Worm (Caenorhabditis elegans) whole organism, late embryonic: ENCODE results near the gene gpcp-2.

Source experiments
- C08G9.2 ChIP-seq: sonication (generic microtip); optimal IDR thresholded peaks from 2 replicates; lab custom pipeline; 2016; ENCODE audit warnings: mild to moderate bottlenecking, missing genetic modification characterization, moderate library complexity, missing compliant biosample characterization
- F13H6.1 ChIP-seq: sonication (generic microtip); optimal IDR thresholded peaks from 2 replicates; lab custom pipeline; 2016; ENCODE audit warnings: missing genetic modification characterization, missing compliant biosample characterization
- T23F11.4 ChIP-seq: fragments of 200-800 bp; sonication (Bioruptor generic); optimal IDR thresholded peaks from 2 replicates; lab custom pipeline; 2018; ENCODE audit warnings: mild to moderate bottlenecking, missing genetic modification characterization, missing compliant biosample characterization
- Y22D7AL.16 ChIP-seq: sonication (generic microtip); optimal IDR thresholded peaks from 2 replicates; lab custom pipeline; 2016; ENCODE audit warnings: missing genetic modification characterization, missing compliant biosample characterization
- ahr-1 ChIP-seq: sonication (generic microtip); optimal IDR thresholded peaks from 2 replicates; lab custom pipeline; 2016; ENCODE audit warnings: missing genetic modification characterization, missing compliant biosample characterization
- ceh-14 ChIP-seq: sonication (generic microtip); optimal IDR thresholded peaks from 2 replicates; lab custom pipeline; 2016; ENCODE audit warnings: missing genotype, missing genetic modification characterization, missing compliant biosample characterization
- ceh-19 ChIP-seq: fragments of 200-800 bp; sonication (Bioruptor generic); optimal IDR thresholded peaks from 2 replicates; lab custom pipeline; 2018; ENCODE audit warnings: mild to moderate bottlenecking, missing genetic modification characterization, missing compliant biosample characterization
- ceh-2 ChIP-seq: sonication (generic microtip); optimal IDR thresholded peaks from 2 replicates; lab custom pipeline; 2016; ENCODE audit warnings: missing genotype, missing genetic modification characterization, missing compliant biosample characterization
- ceh-22 ChIP-seq: sonication (generic microtip); optimal IDR thresholded peaks from 2 replicates; lab custom pipeline; 2017; ENCODE audit warnings: missing biosample characterization, missing genetic modification characterization
- ceh-30 ChIP-seq: fragments of 150-350 bp; optimal IDR thresholded peaks from 2 replicates; lab custom pipeline; 2014; ENCODE audit warnings: missing biosample characterization, missing genetic modification characterization
- ceh-31 ChIP-seq: sonication (generic microtip); optimal IDR thresholded peaks from 2 replicates; lab custom pipeline; 2016; ENCODE audit warnings: missing genetic modification characterization, missing compliant biosample characterization
- ceh-34 ChIP-seq: sonication (generic microtip); optimal IDR thresholded peaks from 2 replicates; lab custom pipeline; 2016; ENCODE audit warnings: mild to moderate bottlenecking, missing genetic modification characterization, missing compliant biosample characterization
- ceh-45 ChIP-seq: fragments of 200-800 bp; sonication (Bioruptor generic); IDR thresholded peaks from 2 replicates; pipeline ENCODE4 v1.3.6; 2022; ENCODE audit warnings: missing genetic modification reagents, missing genetic modification characterization, missing compliant biosample characterization
- ceh-6 ChIP-seq: fragments of 200-800 bp; sonication (Bioruptor generic); optimal IDR thresholded peaks from 2 replicates; lab custom pipeline; 2018; ENCODE audit warnings: mild to moderate bottlenecking, missing genetic modification characterization, missing compliant biosample characterization
- ceh-9 ChIP-seq: sonication (generic microtip); optimal IDR thresholded peaks from 2 replicates; lab custom pipeline; 2016; ENCODE audit warnings: mild to moderate bottlenecking, missing genetic modification characterization, inconsistent platforms, missing compliant biosample characterization
- che-1 ChIP-seq: sonication (generic microtip); optimal IDR thresholded peaks from 2 replicates; lab custom pipeline; 2016; ENCODE audit warnings: mild to moderate bottlenecking, missing genetic modification characterization, missing compliant biosample characterization
- dmd-4 ChIP-seq: sonication (generic microtip); optimal IDR thresholded peaks from 2 replicates; lab custom pipeline; 2016; ENCODE audit warnings: borderline replicate concordance, missing genetic modification characterization, missing compliant biosample characterization
- dve-1 ChIP-seq: sonication (generic microtip); optimal IDR thresholded peaks from 2 replicates; lab custom pipeline; 2017; ENCODE audit warnings: antibody characterized with exemption, mild to moderate bottlenecking, missing genetic modification characterization, missing compliant biosample characterization
- elt-2 ChIP-seq: sonication (generic microtip); optimal IDR thresholded peaks from 2 replicates; lab custom pipeline; 2016; ENCODE audit warnings: missing genetic modification reagents, missing genetic modification characterization, missing compliant biosample characterization
- fkh-10 ChIP-seq: fragments of 150-350 bp; optimal IDR thresholded peaks from 2 replicates; lab custom pipeline; 2014; ENCODE audit warnings: missing biosample characterization, missing genetic modification reagents, missing genetic modification characterization
- gmeb-2 ChIP-seq: sonication (generic microtip); optimal IDR thresholded peaks from 2 replicates; lab custom pipeline; 2016; ENCODE audit warnings: missing genetic modification characterization, inconsistent platforms, missing compliant biosample characterization
- hlh-13 ChIP-seq: fragments of 200-800 bp; sonication (Bioruptor generic); optimal IDR thresholded peaks from 2 replicates; lab custom pipeline; 2018; ENCODE audit warnings: mild to moderate bottlenecking, missing genetic modification characterization, missing compliant biosample characterization
- hlh-30 ChIP-seq: sonication (generic microtip); optimal IDR thresholded peaks from 2 replicates; lab custom pipeline; 2017; ENCODE audit warnings: antibody characterized with exemption, missing genetic modification characterization, missing compliant biosample characterization; ENCODE audit not compliant: insufficient read depth
- hlh-6 ChIP-seq: sonication (generic microtip); optimal IDR thresholded peaks from 2 replicates; lab custom pipeline; 2016; ENCODE audit warnings: missing genotype, missing genetic modification characterization, missing compliant biosample characterization
- hlh-8 ChIP-seq: sonication (generic microtip); optimal IDR thresholded peaks from 2 replicates; lab custom pipeline; 2016; ENCODE audit warnings: missing genotype, missing genetic modification characterization, missing compliant biosample characterization
- lin-11 ChIP-seq: fragments of 200-800 bp; sonication (Bioruptor generic); optimal IDR thresholded peaks from 2 replicates; lab custom pipeline; 2018; ENCODE audit warnings: mild to moderate bottlenecking, missing genetic modification characterization, missing compliant biosample characterization
- mec-3 ChIP-seq: sonication (generic microtip); optimal IDR thresholded peaks from 2 replicates; lab custom pipeline; 2016; ENCODE audit warnings: borderline replicate concordance, missing genetic modification characterization, missing compliant biosample characterization
- nfya-1 ChIP-seq: sonication (generic microtip); optimal IDR thresholded peaks from 2 replicates; lab custom pipeline; 2017; ENCODE audit warnings: missing genetic modification characterization, mild to moderate bottlenecking, missing compliant biosample characterization, antibody characterized with exemption, moderate library complexity
- npax-4 ChIP-seq: sonication (generic microtip); optimal IDR thresholded peaks from 2 replicates; lab custom pipeline; 2016; ENCODE audit warnings: missing genetic modification characterization, missing compliant biosample characterization
- pha-2 ChIP-seq: sonication (generic microtip); optimal IDR thresholded peaks from 2 replicates; lab custom pipeline; 2017; ENCODE audit warnings: mild to moderate bottlenecking, missing genetic modification characterization, missing compliant biosample characterization
- pha-4 ChIP-seq: fragments of 150-350 bp; optimal IDR thresholded peaks from 2 replicates; lab custom pipeline; 2018; ENCODE audit warnings: missing biosample characterization, missing genetic modification reagents, missing genetic modification characterization
- pros-1 ChIP-seq: fragments of 150-350 bp; optimal IDR thresholded peaks from 2 replicates; lab custom pipeline; 2014; ENCODE audit warnings: missing biosample characterization, missing genetic modification reagents, missing genetic modification characterization
- ref-2 ChIP-seq: sonication (generic microtip); optimal IDR thresholded peaks from 2 replicates; lab custom pipeline; 2016; ENCODE audit warnings: missing genetic modification characterization, missing compliant biosample characterization
- rnt-1 ChIP-seq: sonication (generic microtip); optimal IDR thresholded peaks from 2 replicates; lab custom pipeline; 2016; ENCODE audit warnings: missing genetic modification characterization, missing compliant biosample characterization
- sox-4 ChIP-seq: sonication (generic microtip); optimal IDR thresholded peaks from 2 replicates; lab custom pipeline; 2017; ENCODE audit warnings: mild to moderate bottlenecking, missing genetic modification characterization, inconsistent platforms, missing compliant biosample characterization
- syd-9 ChIP-seq: sonication (generic microtip); optimal IDR thresholded peaks from 2 replicates; lab custom pipeline; 2016; ENCODE audit warnings: mild to moderate bottlenecking, missing genetic modification characterization, moderate library complexity, missing compliant biosample characterization
- tbx-2 ChIP-seq: sonication (generic microtip); optimal IDR thresholded peaks from 2 replicates; lab custom pipeline; 2016; ENCODE audit warnings: missing genetic modification characterization, missing compliant biosample characterization
- tbx-7 ChIP-seq: sonication (generic microtip); optimal IDR thresholded peaks from 2 replicates; lab custom pipeline; 2016; ENCODE audit warnings: missing genotype, missing genetic modification characterization, missing compliant biosample characterization
- ttx-3 ChIP-seq: sonication (generic microtip); optimal IDR thresholded peaks from 2 replicates; lab custom pipeline; 2016; ENCODE audit warnings: missing genetic modification reagents, missing genetic modification characterization, missing compliant biosample characterization
- unc-42 ChIP-seq: sonication (generic microtip); optimal IDR thresholded peaks from 2 replicates; lab custom pipeline; 2016; ENCODE audit warnings: missing genotype, missing genetic modification characterization, missing compliant biosample characterization
- unc-55 ChIP-seq: sonication (generic microtip); optimal IDR thresholded peaks from 2 replicates; lab custom pipeline; 2017; ENCODE audit warnings: missing biosample characterization, missing genetic modification reagents, missing genetic modification characterization
- unc-86 ChIP-seq: sonication (generic microtip); optimal IDR thresholded peaks from 2 replicates; lab custom pipeline; 2016; ENCODE audit warnings: missing genetic modification characterization, missing compliant biosample characterization
- zip-5 ChIP-seq: sonication (generic microtip); optimal IDR thresholded peaks from 2 replicates; lab custom pipeline; 2016; ENCODE audit warnings: missing genetic modification characterization, missing compliant biosample characterization
- ztf-16 ChIP-seq: sonication (generic microtip); optimal IDR thresholded peaks from 2 replicates; lab custom pipeline; 2017; ENCODE audit warnings: missing genetic modification characterization, missing compliant biosample characterization

The gpcp-2 gene

ce11 chrII:8041642-8042041, 31.5 kb downstream of the gpcp-2 start:
- peak; percentile 80 for TF ChIP-seq unc-42 (tag; lab: Kevin White, UChicago)
- TF ChIP-seq dmd-4 (tag; lab: Kevin White, UChicago), result no peak

- TF ChIP-seq pros-1 (no peak), ceh-22 (tag; lab: Kevin White, UChicago) (no peak), npax-4 (tag; lab: Kevin White, UChicago) (no peak), ztf-16 (peak; percentile 47), unc-86 (tag; lab: Kevin White, UChicago) (no peak), ceh-19 (GFP tag; lab: Kevin White, UChicago) (no peak), hlh-6 (tag; lab: Kevin White, UChicago) (no peak), ceh-9 (tag; lab: Kevin White, UChicago) (no peak), ceh-45 (GFP tag; lab: Robert Waterston, UW) (no peak), pha-2 (no peak), ceh-34 (tag; lab: Kevin White, UChicago) (no peak), F13H6.1 (tag; lab: Kevin White, UChicago) (no peak), ttx-3 (tag; lab: Kevin White, UChicago) (no peak), tbx-2 (tag; lab: Kevin White, UChicago) (peak; percentile 48), ceh-31 (peak; percentile 84), ref-2 (tag; lab: Kevin White, UChicago) (peak; percentile 30), C08G9.2 (tag; lab: Kevin White, UChicago) (peak; percentile 67), gmeb-2 (no peak), hlh-8 (tag; lab: Kevin White, UChicago) (peak; percentile 2), elt-2 (tag; lab: Kevin White, UChicago) (peak; percentile 35), che-1 (tag; lab: Kevin White, UChicago) (no peak), zip-5 (tag; lab: Kevin White, UChicago) (peak; percentile 65), nfya-1 (tag; lab: Kevin White, UChicago) (peak; percentile 21), Y22D7AL.16 (no peak), unc-55 (GFP tag; lab: Kevin White, UChicago) (no peak), ahr-1 (tag; lab: Kevin White, UChicago) (no peak), hlh-13 (no peak), mec-3 (tag; lab: Kevin White, UChicago) (no peak), T23F11.4 (GFP tag; lab: Kevin White, UChicago) (no peak), hlh-30 (no peak), lin-11 (no peak), tbx-7 (tag; lab: Kevin White, UChicago) (peak; percentile 42), unc-42 (tag; lab: Kevin White, UChicago) (peak; percentile 56), ceh-2 (tag; lab: Kevin White, UChicago) (peak; percentile 70), syd-9 (no peak), ceh-14 (tag; lab: Kevin White, UChicago) (peak; percentile 5), fkh-10 (GFP tag; lab: Kevin White, UChicago) (no peak)
- TF ChIP-seq, all 69 proteins: peak for 13
These were observed 33.8 kb downstream of the gpcp-2 start, which contains the start of the genes ubh-4 and algn-6 for ce11 chrII:8039416-8039815. Gene ubh-4, minus strand, starts transcription at chrII:8039597. Gene algn-6, plus strand, starts transcription at chrII:8039802.

- TF ChIP-seq pha-4 (tag; lab: Kevin White, UChicago) (no peak), unc-42 (tag; lab: Kevin White, UChicago) (no peak), syd-9 (no peak), hlh-30 (no peak), rnt-1 (tag; lab: Kevin White, UChicago) (no peak), ceh-14 (tag; lab: Kevin White, UChicago) (no peak), lin-11 (no peak), pros-1 (no peak), ceh-45 (GFP tag; lab: Robert Waterston, UW) (no peak), ceh-19 (GFP tag; lab: Kevin White, UChicago) (no peak), Y22D7AL.16 (no peak), ceh-9 (tag; lab: Kevin White, UChicago) (no peak), ceh-6 (GFP tag; lab: Kevin White, UChicago) (no peak), ceh-30 (tag; lab: Kevin White, UChicago) (no peak), dve-1 (tag; lab: Kevin White, UChicago) (no peak), npax-4 (tag; lab: Kevin White, UChicago) (no peak), hlh-6 (tag; lab: Kevin White, UChicago) (no peak), sox-4 (tag; lab: Kevin White, UChicago) (no peak), F13H6.1 (tag; lab: Kevin White, UChicago) (no peak)
These were observed 35.3 kb downstream of the gpcp-2 start, which contains the start of gene C08B11.9 for ce11 chrII:8037863-8038262. Gene C08B11.9, minus strand, starts transcription at chrII:8038169.
